Worm (Caenorhabditis elegans) whole organism, L2 larva: ENCODE results near the gene R02D5.3.
A peak's percentile ranks its signal among the peaks of the same experiment; 100 is the strongest.

ENCODE experiments used
- C34F6.9 ChIP-seq: fragments of 150-350 bp; optimal IDR thresholded peaks from 2 replicates; lab custom pipeline; 2014; ENCODE audit warnings: missing biosample characterization, missing genetic modification characterization
- F13H6.1 ChIP-seq: sonication (generic microtip); optimal IDR thresholded peaks from 2 replicates; lab custom pipeline; 2016; ENCODE audit warnings: missing genetic modification characterization, missing compliant biosample characterization
- R02D3.7 ChIP-seq: fragments of 150-350 bp; optimal IDR thresholded peaks from 2 replicates; lab custom pipeline; 2014; ENCODE audit warnings: missing biosample characterization, missing genetic modification characterization
- Y55F3AM.14 ChIP-seq: fragments of 200-800 bp; sonication (Bioruptor generic); optimal IDR thresholded peaks from 2 replicates; lab custom pipeline; 2018; ENCODE audit warnings: mild to moderate bottlenecking, missing genetic modification characterization, missing compliant biosample characterization
- ZK546.5 ChIP-seq: sonication (generic microtip); optimal IDR thresholded peaks from 2 replicates; lab custom pipeline; 2017; ENCODE audit warnings: missing biosample characterization, missing genetic modification characterization
- alr-1 ChIP-seq: fragments of 150-350 bp; optimal IDR thresholded peaks from 2 replicates; lab custom pipeline; 2014; ENCODE audit warnings: missing biosample characterization, missing genetic modification characterization
- aly-2 ChIP-seq: fragments of 150-350 bp; optimal IDR thresholded peaks from 2 replicates; lab custom pipeline; 2014; ENCODE audit warnings: missing biosample characterization, missing genetic modification characterization
- ama-1 ChIP-seq: fragments of 150-350 bp; optimal IDR thresholded peaks from 2 replicates; lab custom pipeline; 2018; ENCODE audit warnings: inconsistent platforms
- blmp-1 ChIP-seq: sonication (generic microtip); optimal IDR thresholded peaks from 2 replicates; lab custom pipeline; 2017; ENCODE audit warnings: missing genetic modification characterization, mild to moderate bottlenecking, missing compliant biosample characterization, antibody characterized with exemption, moderate library complexity; ENCODE audit not compliant: insufficient read depth
- ceh-16 ChIP-seq: fragments of 150-350 bp; optimal IDR thresholded peaks from 2 replicates; lab custom pipeline; 2014; ENCODE audit warnings: missing biosample characterization, missing genetic modification characterization
- ceh-82 ChIP-seq: fragments of 150-350 bp; optimal IDR thresholded peaks from 2 replicates; lab custom pipeline; 2014; ENCODE audit warnings: missing biosample characterization, missing genetic modification characterization
- egl-27 ChIP-seq: sonication (generic microtip); optimal IDR thresholded peaks from 3 replicates; lab custom pipeline; 2017; ENCODE audit warnings: missing biosample characterization, missing genetic modification reagents, missing genetic modification characterization
- elt-1 ChIP-seq: fragments of 150-350 bp; optimal IDR thresholded peaks from 2 replicates; lab custom pipeline; 2014; ENCODE audit warnings: missing biosample characterization, missing genetic modification characterization
- elt-3 ChIP-seq: sonication (generic microtip); optimal IDR thresholded peaks from 2 replicates; lab custom pipeline; 2017; ENCODE audit warnings: missing biosample characterization, missing genetic modification characterization
- gmeb-1 ChIP-seq: fragments of 150-350 bp; optimal IDR thresholded peaks from 2 replicates; lab custom pipeline; 2014; ENCODE audit warnings: missing biosample characterization, missing genetic modification characterization
- lin-11 ChIP-seq: fragments of 150-350 bp; sonication (generic microtip); optimal IDR thresholded peaks from 2 replicates; lab custom pipeline; 2014; ENCODE audit warnings: missing biosample characterization, missing genetic modification characterization, inconsistent platforms, mixed read lengths
- lin-39 ChIP-seq: fragments of 150-350 bp; optimal IDR thresholded peaks from 2 replicates; lab custom pipeline; 2014; ENCODE audit warnings: missing biosample characterization, missing genetic modification reagents, missing genetic modification characterization
- lsy-2 ChIP-seq, 2 experiments: fragments of 150-350 bp in 1 of 2; sonication (generic microtip) in 1 of 2; optimal IDR thresholded peaks; 2 replicates each; lab custom pipeline; 2014 to 2017; ENCODE audit warnings: missing biosample characterization in 2 of 2, missing genetic modification characterization in 2 of 2
- mab-5 ChIP-seq: fragments of 150-350 bp; optimal IDR thresholded peaks from 2 replicates; lab custom pipeline; 2014; ENCODE audit warnings: missing biosample characterization, missing genetic modification characterization
- mbf-1 ChIP-seq: sonication (generic microtip); optimal IDR thresholded peaks from 2 replicates; lab custom pipeline; 2017; ENCODE audit warnings: missing biosample characterization, missing genetic modification characterization
- mdl-1 ChIP-seq, 2 experiments: fragments of 150-350 bp in 1 of 2; sonication (generic microtip) in 1 of 2; optimal IDR thresholded peaks; 2 replicates each; lab custom pipeline; 2017; ENCODE audit warnings: missing biosample characterization in 2 of 2, missing genetic modification characterization in 2 of 2
- nhr-11 ChIP-seq: fragments of 150-350 bp; optimal IDR thresholded peaks from 2 replicates; lab custom pipeline; 2014; ENCODE audit warnings: missing biosample characterization, missing genetic modification characterization
- nhr-12 ChIP-seq: fragments of 150-350 bp; optimal IDR thresholded peaks from 2 replicates; lab custom pipeline; 2014; ENCODE audit warnings: missing biosample characterization, missing genetic modification characterization
- nhr-129 ChIP-seq: fragments of 150-350 bp; optimal IDR thresholded peaks from 2 replicates; lab custom pipeline; 2014; ENCODE audit warnings: missing biosample characterization, missing genetic modification characterization
- nhr-21 ChIP-seq: fragments of 150-350 bp; optimal IDR thresholded peaks from 2 replicates; lab custom pipeline; 2014; ENCODE audit warnings: missing biosample characterization, missing genetic modification characterization
- nhr-23 ChIP-seq: fragments of 150-350 bp; optimal IDR thresholded peaks from 2 replicates; lab custom pipeline; 2014; ENCODE audit warnings: missing biosample characterization, missing genetic modification reagents, missing genetic modification characterization
- nhr-25 ChIP-seq: fragments of 150-350 bp; sonication (generic microtip); optimal IDR thresholded peaks from 3 replicates; lab custom pipeline; 2014; ENCODE audit warnings: missing biosample characterization, missing genetic modification characterization
- nhr-77 ChIP-seq: fragments of 150-350 bp; optimal IDR thresholded peaks from 2 replicates; lab custom pipeline; 2014; ENCODE audit warnings: missing biosample characterization, missing genetic modification characterization
- sem-4 ChIP-seq: fragments of 150-350 bp; optimal IDR thresholded peaks from 2 replicates; lab custom pipeline; 2014; ENCODE audit warnings: missing biosample characterization, missing genetic modification reagents, missing genetic modification characterization
- skn-1 ChIP-seq: sonication (generic microtip); optimal IDR thresholded peaks from 2 replicates; lab custom pipeline; 2017; ENCODE audit warnings: missing biosample characterization, missing genetic modification characterization
- sma-3 ChIP-seq: sonication (generic microtip); optimal IDR thresholded peaks from 2 replicates; lab custom pipeline; 2016; ENCODE audit warnings: missing genetic modification reagents, missing genetic modification characterization, missing compliant biosample characterization
- sma-9 ChIP-seq, 2 experiments: fragments of 150-350 bp in 1 of 2; sonication (generic microtip) in 1 of 2; optimal IDR thresholded peaks; 2 replicates each; lab custom pipeline; 2014 to 2016; ENCODE audit warnings: missing genetic modification characterization in 2 of 2, mild to moderate bottlenecking in 1 of 2, missing biosample characterization in 1 of 2, missing compliant biosample characterization in 1 of 2, missing genetic modification reagents in 1 of 2, moderate library complexity in 1 of 2
- snpc-4 ChIP-seq: fragments of 150-350 bp; optimal IDR thresholded peaks from 2 replicates; lab custom pipeline; 2014; ENCODE audit warnings: missing biosample characterization, missing genetic modification characterization
- unc-39 ChIP-seq: fragments of 150-350 bp; optimal IDR thresholded peaks from 2 replicates; lab custom pipeline; 2014; ENCODE audit warnings: missing biosample characterization, missing genetic modification characterization
- unc-55 ChIP-seq: fragments of 150-350 bp; sonication (generic microtip); optimal IDR thresholded peaks from 3 replicates; lab custom pipeline; 2014; ENCODE audit warnings: missing biosample characterization, missing genetic modification reagents, missing genetic modification characterization
- unc-62 ChIP-seq: fragments of 150-350 bp; optimal IDR thresholded peaks from 2 replicates; lab custom pipeline; 2014; ENCODE audit warnings: missing biosample characterization, missing genetic modification reagents, missing genetic modification characterization
- ztf-11 ChIP-seq: sonication (generic microtip); optimal IDR thresholded peaks from 2 replicates; lab custom pipeline; 2017; ENCODE audit warnings: missing biosample characterization, missing genetic modification characterization
- ztf-4 ChIP-seq: fragments of 150-350 bp; optimal IDR thresholded peaks from 2 replicates; lab custom pipeline; 2014; ENCODE audit warnings: missing biosample characterization, missing genetic modification characterization

R02D5.3 gene

DNA sequence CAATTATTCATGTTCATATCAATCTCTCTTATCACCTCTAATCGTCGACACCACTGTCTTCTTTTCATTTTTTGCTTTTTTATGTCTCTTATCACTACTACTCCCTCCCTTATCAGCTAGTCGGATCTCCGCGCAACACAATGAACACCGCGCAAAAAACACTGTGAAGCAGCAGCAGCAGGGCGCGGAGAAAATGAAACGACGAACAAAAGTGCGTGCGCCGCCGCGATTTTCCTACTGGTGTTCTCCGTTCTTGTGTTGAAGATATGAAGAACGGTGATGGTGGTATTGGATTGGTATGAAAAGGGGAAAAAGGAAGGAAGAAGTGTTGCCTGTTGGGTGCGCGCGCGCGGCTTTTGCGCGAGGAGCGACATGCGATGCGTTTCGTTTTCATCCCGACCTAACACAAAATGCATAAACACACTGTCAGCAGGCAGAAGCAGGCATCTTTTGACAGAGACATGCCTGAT is 22.8 kb downstream of the R02D5.3 start (continued):
- TF ChIP-seq Y55F3AM.14 (GFP tag; lab: Kevin White, UChicago) (no peak), nhr-21 (tag; lab: Kevin White, UChicago) (peak; percentile 85), mdl-1 (tag; optimal IDR thresholded peaks at IDR 0.05; lab: Kevin White, UChicago) (peak in 1 of 2 experiments; percentile 4), mbf-1 (tag; lab: Kevin White, UChicago) (no peak), unc-62 (no peak), nhr-129 (tag; lab: Kevin White, UChicago) (no peak), nhr-12 (tag; lab: Kevin White, UChicago) (no peak), elt-3 (no peak), ZK546.5 (tag; lab: Kevin White, UChicago) (no peak)

DNA sequence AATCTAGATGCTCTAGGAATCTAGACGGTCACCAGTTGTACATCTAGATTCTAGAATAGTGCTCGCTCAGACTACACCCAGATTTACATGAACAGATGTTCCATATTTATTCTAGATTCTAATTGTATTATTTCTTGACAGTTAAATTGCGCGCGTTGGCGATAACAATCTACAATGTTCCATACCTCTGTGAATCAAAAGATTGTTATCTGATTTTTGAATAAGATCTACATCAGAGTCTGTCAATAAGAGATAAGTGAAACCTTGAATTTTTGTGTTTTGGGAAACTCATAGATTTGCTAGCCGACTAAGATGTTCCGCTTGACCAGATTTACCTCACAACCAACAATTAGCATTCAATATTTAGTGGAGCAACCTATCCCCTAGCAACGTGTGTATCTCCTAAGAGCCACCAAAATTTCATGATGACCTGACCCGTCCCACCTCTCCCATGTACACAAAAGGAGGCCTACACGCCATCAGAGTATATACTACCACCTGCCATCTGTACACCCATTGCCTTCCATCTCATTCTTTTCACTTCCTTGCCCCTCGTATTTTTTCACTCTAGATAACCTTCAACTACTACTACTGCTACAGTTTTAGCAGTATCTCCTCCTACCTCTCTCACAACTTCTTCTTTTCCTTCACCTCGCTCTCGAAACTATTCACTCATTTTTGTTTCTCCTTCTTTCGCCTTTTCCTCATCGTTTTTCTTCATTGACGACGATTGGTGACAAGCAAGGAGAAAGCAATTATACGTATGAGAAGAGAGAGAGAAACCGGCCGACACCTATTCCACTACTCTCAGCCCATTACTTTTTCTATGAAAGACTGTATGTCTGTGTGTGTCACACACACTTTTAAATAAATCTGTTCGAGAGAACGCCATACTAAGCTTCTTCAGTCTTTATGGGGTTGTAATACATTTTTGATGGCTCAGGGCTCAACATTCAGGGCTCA is 24.0 kb downstream of the R02D5.3 start:
- TF ChIP-seq nhr-23 (tag; lab: Kevin White, UChicago), result peak; percentile 98
- no peak for TF ChIP-seq snpc-4
- no peak for TF ChIP-seq mab-5
- TF ChIP-seq nhr-25, result peak; percentile 84
- no peak for TF ChIP-seq Y55F3AM.14 (GFP tag; lab: Kevin White, UChicago)
- no peak for TF ChIP-seq lin-11
- TF ChIP-seq ztf-4 (tag; lab: Kevin White, UChicago), result no peak
- TF ChIP-seq gmeb-1 (tag; lab: Kevin White, UChicago), result no peak
- no peak for TF ChIP-seq mbf-1 (tag; lab: Kevin White, UChicago)
- TF ChIP-seq nhr-21 (tag; lab: Kevin White, UChicago), result no peak
- peak; percentile 84 for TF ChIP-seq egl-27
- TF ChIP-seq sma-3, result no peak
- TF ChIP-seq ztf-11 (tag; lab: Kevin White, UChicago), result no peak
- TF ChIP-seq ceh-16 (tag; lab: Kevin White, UChicago), result peak; percentile 100
- TF ChIP-seq nhr-12 (tag; lab: Kevin White, UChicago), result no peak
- TF ChIP-seq nhr-11 (tag; lab: Kevin White, UChicago), result no peak
- peak; percentile 60 for TF ChIP-seq sem-4 (tag; lab: Kevin White, UChicago)
- TF ChIP-seq alr-1 (tag; lab: Kevin White, UChicago), result no peak
- peak; percentile 94 for TF ChIP-seq sma-9 (GFP tag; optimal IDR thresholded peaks at IDR 0.05; lab: Kevin White, UChicago)
- no peak for TF ChIP-seq sma-9 (tag; optimal IDR thresholded peaks at IDR 0.05; lab: Kevin White, UChicago)
- no peak for TF ChIP-seq skn-1 (tag; lab: Kevin White, UChicago)
- TF ChIP-seq nhr-129 (tag; lab: Kevin White, UChicago), result no peak
- no peak for TF ChIP-seq elt-3
- TF ChIP-seq elt-1 (tag; lab: Kevin White, UChicago), result peak; percentile 100
- peak in 1 of 2 experiments; percentile 15 for TF ChIP-seq lsy-2 (tag; optimal IDR thresholded peaks at IDR 0.05; lab: Kevin White, UChicago)
- peak; percentile 90 for TF ChIP-seq blmp-1 (tag; lab: Kevin White, UChicago)
- no peak for TF ChIP-seq R02D3.7
- TF ChIP-seq unc-55 (GFP tag; lab: Kevin White, UChicago), result no peak
- no peak for TF ChIP-seq C34F6.9 (tag; lab: Kevin White, UChicago)

DNA sequence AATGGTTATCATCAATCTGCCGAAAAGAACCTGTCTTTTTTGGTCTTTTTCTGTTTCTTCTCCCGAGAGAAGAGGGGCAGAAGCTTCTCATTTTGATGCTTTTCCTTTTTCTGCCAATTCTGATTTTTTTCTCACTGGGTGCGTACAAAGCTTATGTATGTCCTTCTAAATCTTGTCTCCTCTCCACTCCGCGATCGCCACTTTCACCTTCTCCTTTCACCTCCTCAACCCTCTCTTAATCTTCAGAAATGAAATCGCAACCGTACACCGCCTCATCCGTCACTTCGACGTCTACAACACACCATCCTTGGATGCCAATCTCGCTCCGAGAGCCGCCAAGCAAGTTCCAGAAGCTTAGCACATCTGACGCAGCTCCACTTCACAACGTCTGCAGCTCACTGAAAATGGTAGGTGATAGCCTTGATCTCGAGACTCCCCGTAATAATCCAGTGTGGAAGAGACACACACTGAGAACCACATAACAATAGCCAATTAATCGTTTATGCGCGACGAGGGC is 25.1 kb downstream of the R02D5.3 start, which contains the start of gene R02D5.1:
R02D5.1 (plus strand) TSS at position 245 of the 517 bp plus-strand sequence.
- no peak for TF ChIP-seq nhr-77 (tag; lab: Kevin White, UChicago)
- peak; percentile 88 for TF ChIP-seq blmp-1 (tag; lab: Kevin White, UChicago)
- no peak for TF ChIP-seq gmeb-1 (tag; lab: Kevin White, UChicago)
- no peak for TF ChIP-seq unc-62
- TF ChIP-seq nhr-12 (tag; lab: Kevin White, UChicago), result no peak

DNA sequence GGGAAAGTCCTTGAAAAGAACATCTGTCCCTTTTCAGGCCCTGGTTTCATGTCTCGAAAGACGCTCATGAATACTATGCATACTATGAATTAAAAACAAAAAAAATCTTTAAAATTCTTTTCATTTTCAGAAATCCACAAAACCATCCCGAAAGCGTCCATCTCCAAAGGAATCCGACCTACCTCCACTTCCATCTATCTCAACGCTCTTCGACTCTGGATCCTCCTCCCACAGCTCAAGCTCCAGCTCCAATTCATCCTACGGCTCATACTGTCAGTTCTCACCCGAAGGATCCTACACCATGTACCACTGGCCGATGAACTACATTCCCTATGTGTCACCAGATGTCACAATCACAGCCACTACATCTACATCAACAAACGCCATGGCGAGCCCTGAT is 25.6 kb downstream of the R02D5.3 start:
- TF ChIP-seq lin-39 (no peak), ama-1 (lab: Kevin White, UChicago) (no peak), lsy-2 (tag; optimal IDR thresholded peaks at IDR 0.05; lab: Kevin White, UChicago) (no peak), alr-1 (tag; lab: Kevin White, UChicago) (no peak), lin-11 (no peak), ceh-82 (tag; lab: Kevin White, UChicago) (no peak), unc-39 (tag; lab: Kevin White, UChicago) (no peak), Y55F3AM.14 (GFP tag; lab: Kevin White, UChicago) (no peak), F13H6.1 (tag; lab: Kevin White, UChicago) (no peak), aly-2 (tag; lab: Kevin White, UChicago) (no peak), sma-3 (no peak)
